Worm (Caenorhabditis elegans) whole organism, L4/young adult: Measurements from ENCODE around the gene eor-1.

Source experiments
- W03F9.2 ChIP-seq: fragments of 150-350 bp; optimal IDR thresholded peaks from 2 replicates; lab custom pipeline; 2014; ENCODE audit warnings: missing biosample characterization, missing genetic modification characterization
- dao-5 ChIP-seq: sonication (generic microtip); optimal IDR thresholded peaks from 2 replicates; lab custom pipeline; 2016; ENCODE audit warnings: missing genotype, missing genetic modification characterization, moderate library complexity, missing compliant biosample characterization
- him-1 ChIP-seq: sonication (generic microtip); optimal IDR thresholded peaks from 2 replicates; lab custom pipeline; 2016; ENCODE audit warnings: missing genotype, missing genetic modification reagents, missing genetic modification characterization, missing compliant biosample characterization

Gene eor-1

ce11 chrIV:4755929-4756655, 42.9 kb downstream of the eor-1 start, which contains the start of the genes fbxb-77 and Y17G9B.11:
Gene fbxb-77, minus strand, starts transcription at chrIV:4756157.
Gene Y17G9B.11, plus strand, starts transcription at chrIV:4756605.
- no peak for TF ChIP-seq dao-5 (tag; lab: Kevin White, UChicago)
- TF ChIP-seq W03F9.2, result no peak
- no peak for TF ChIP-seq him-1 (tag; lab: Kevin White, UChicago)

- no peak for TF ChIP-seq W03F9.2
- TF ChIP-seq him-1 (tag; lab: Kevin White, UChicago), result no peak
- TF ChIP-seq dao-5 (tag; lab: Kevin White, UChicago), result no peak
Observed at ce11 chrIV:4751814-4752213, 47.2 kb downstream of the eor-1 start, which contains the start of gene Y17G9B.4. Gene Y17G9B.4, plus strand, starts transcription at chrIV:4752119.

- TF ChIP-seq him-1 (tag; lab: Kevin White, UChicago) (peak; percentile 99), W03F9.2 (peak; percentile 99), dao-5 (tag; lab: Kevin White, UChicago) (peak; percentile 82)
Observed at ce11 chrIV:4749728-4750278, 49.2 kb downstream of the eor-1 start, which contains the start of the genes rpl-20 and Y17G9B.5. Gene rpl-20, minus strand, starts transcription at chrIV:4749778. Gene Y17G9B.5, plus strand, starts transcription at chrIV:4750240.

ce11 chrIV:4749155-4749554, 49.8 kb downstream of the eor-1 start:
- TF ChIP-seq dao-5 (tag; lab: Kevin White, UChicago) (no peak), W03F9.2 (no peak), him-1 (tag; lab: Kevin White, UChicago) (no peak)

- peak; percentile 17 for TF ChIP-seq dao-5 (tag; lab: Kevin White, UChicago)
- TF ChIP-seq him-1 (tag; lab: Kevin White, UChicago), result no peak
Observed at ce11 chrIV:4748408-4749105, 50.4 kb downstream of the eor-1 start, which contains the start of gene cyc-2.1. Gene cyc-2.1, minus strand, starts transcription at chrIV:4749012.

ce11 chrIV:4747553-4747952, 51.4 kb downstream of the eor-1 start, which contains the start of gene tctn-1:
Gene tctn-1, minus strand, starts transcription at chrIV:4747832.
- TF ChIP-seq dao-5 (tag; lab: Kevin White, UChicago) (no peak), him-1 (tag; lab: Kevin White, UChicago) (no peak)

ce11 chrIV:4745422-4745821, 53.6 kb downstream of the eor-1 start, which contains the start of gene timm-17B.1:
Gene timm-17B.1, minus strand, starts transcription at chrIV:4745492.
- TF ChIP-seq W03F9.2 (peak; percentile 96), him-1 (tag; lab: Kevin White, UChicago) (peak; percentile 10), dao-5 (tag; lab: Kevin White, UChicago) (no peak)

ce11 chrIV:4744167-4744566, 54.8 kb downstream of the eor-1 start, which contains the start of gene hoe-1:
Gene hoe-1, minus strand, starts transcription at chrIV:4744267.
- no peak for TF ChIP-seq him-1 (tag; lab: Kevin White, UChicago)
- no peak for TF ChIP-seq W03F9.2
- no peak for TF ChIP-seq dao-5 (tag; lab: Kevin White, UChicago)
